Worm (Caenorhabditis elegans) whole organism, young adult: ENCODE data around the gene wht-6.

Experiments used
- ama-1 ChIP-seq, 3 experiments: fragments of 150-350 bp in 1 of 3; sonication (generic microtip) in 2 of 3; optimal IDR thresholded peaks; 2 replicates each; lab custom pipeline; 2014 to 2018; ENCODE audit warnings: missing biosample characterization in 2 of 3, missing genetic modification characterization in 2 of 3, missing genetic modification reagents in 2 of 3
- atf-7 ChIP-seq: sonication (generic microtip); optimal IDR thresholded peaks from 2 replicates; lab custom pipeline; 2017; ENCODE audit warnings: mild to moderate bottlenecking, missing genetic modification characterization, missing compliant biosample characterization
- bed-2 ChIP-seq: fragments of 200-800 bp; sonication (Bioruptor generic); IDR thresholded peaks from 2 replicates; pipeline ENCODE4 v1.3.6; 2022; ENCODE audit warnings: missing genetic modification reagents, missing genetic modification characterization, missing compliant biosample characterization
- die-1 ChIP-seq: sonication (generic microtip); optimal IDR thresholded peaks from 2 replicates; lab custom pipeline; 2016; ENCODE audit warnings: missing genotype, mild to moderate bottlenecking, missing genetic modification characterization, missing compliant biosample characterization
- lin-26 ChIP-seq: fragments of 200-800 bp; sonication (Bioruptor generic); IDR thresholded peaks from 2 replicates; pipeline ENCODE4 v1.3.6; 2022; ENCODE audit warnings: missing genetic modification reagents, missing genetic modification characterization, missing compliant biosample characterization
- mel-28 ChIP-seq: sonication (generic microtip); optimal IDR thresholded peaks from 2 replicates; lab custom pipeline; 2016; ENCODE audit warnings: borderline replicate concordance, mild to moderate bottlenecking, missing genetic modification characterization, missing compliant biosample characterization
- nfya-2 ChIP-seq: fragments of 200-800 bp; sonication (Bioruptor generic); IDR thresholded peaks from 2 replicates; pipeline ENCODE4 v1.3.6; 2022; ENCODE audit warnings: missing genetic modification reagents, missing genetic modification characterization, missing compliant biosample characterization
- nfyb-1 ChIP-seq: fragments of 200-800 bp; sonication (Bioruptor generic); IDR thresholded peaks from 2 replicates; pipeline ENCODE4 v1.3.6; 2022; ENCODE audit warnings: missing genetic modification reagents, missing genetic modification characterization, missing compliant biosample characterization
- pha-4 ChIP-seq: fragments of 150-350 bp; sonication (generic microtip); optimal IDR thresholded peaks from 2 replicates; lab custom pipeline; 2014; ENCODE audit warnings: missing biosample characterization, missing genetic modification reagents, missing genetic modification characterization
- rcor-1 ChIP-seq: fragments of 200-800 bp; sonication (Bioruptor generic); IDR thresholded peaks from 2 replicates; pipeline ENCODE4 v1.3.6; 2022; ENCODE audit warnings: missing genetic modification reagents, missing genetic modification characterization, missing compliant biosample characterization
- snpc-4 ChIP-seq, 5 experiments: fragments of 150-350 bp in 1 of 5; sonication (generic microtip) in 4 of 5; optimal IDR thresholded peaks; 2 replicates each; lab custom pipeline; 2014 to 2018; ENCODE audit warnings: missing genetic modification characterization in 5 of 5, missing biosample characterization in 3 of 5, antibody characterized with exemption in 2 of 5, mild to moderate bottlenecking in 2 of 5, missing compliant biosample characterization in 2 of 5, missing genotype in 2 of 5, moderate library complexity in 2 of 5, missing genetic modification reagents in 1 of 5
- unc-130 ChIP-seq: sonication (generic microtip); optimal IDR thresholded peaks from 2 replicates; lab custom pipeline; 2016; ENCODE audit warnings: missing genetic modification reagents, missing genetic modification characterization, missing compliant biosample characterization
- zfh-2 ChIP-seq: fragments of 200-800 bp; sonication (Bioruptor generic); conservative IDR thresholded peaks from 2 replicates; pipeline ENCODE4 v1.3.6; 2022; ENCODE audit warnings: missing genetic modification reagents, missing genetic modification characterization, missing compliant biosample characterization

DNA sequence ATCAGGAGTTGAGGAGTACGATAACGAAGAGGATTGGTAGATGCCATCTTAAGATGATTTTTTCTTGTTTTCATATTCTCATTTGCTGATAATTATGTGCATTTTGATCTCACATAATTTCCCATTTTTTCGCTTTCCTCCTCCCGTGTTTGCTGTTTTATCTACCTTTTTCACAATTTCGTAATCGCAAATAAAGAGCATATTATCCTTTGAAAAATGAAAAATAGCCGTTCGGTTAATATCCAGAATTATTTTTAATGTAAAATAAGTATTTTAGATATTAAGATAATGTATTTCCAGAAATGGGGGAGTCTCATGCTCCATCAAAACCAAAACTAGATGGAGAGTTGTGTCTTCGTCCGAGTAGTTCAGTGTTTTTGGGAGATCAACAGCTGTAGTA lies 38.6 kb upstream of the wht-6 start, which contains the start of gene vps-16:
- TF ChIP-seq lin-26 (GFP tag; lab: Robert Waterston, UW) = no peak
- TF ChIP-seq snpc-4 (GFP tag; optimal IDR thresholded peaks at IDR 0.05; lab: Kevin White, UChicago) = no peak
- TF ChIP-seq snpc-4 (tag; optimal IDR thresholded peaks at IDR 0.05; lab: Kevin White, UChicago) = no peak
- no peak for TF ChIP-seq nfyb-1 (GFP tag; lab: Robert Waterston, UW)
- no peak for TF ChIP-seq pha-4
- TF ChIP-seq ama-1 (optimal IDR thresholded peaks at IDR 0.05; lab: Kevin White, UChicago) = no peak
- TF ChIP-seq ama-1 (GFP tag; optimal IDR thresholded peaks at IDR 0.05; lab: Kevin White, UChicago) = no peak
- no peak for TF ChIP-seq mel-28 (tag; lab: Kevin White, UChicago)
- TF ChIP-seq die-1 (tag; lab: Kevin White, UChicago) = no peak
- TF ChIP-seq unc-130 (GFP tag; lab: Kevin White, UChicago) = no peak
- TF ChIP-seq atf-7 = no peak
- no peak for TF ChIP-seq rcor-1 (GFP tag; lab: Robert Waterston, UW)
- TF ChIP-seq nfya-2 = no peak
- TF ChIP-seq bed-2 = no peak
- no peak for TF ChIP-seq zfh-2 (GFP tag; lab: Robert Waterston, UW)
